Worm (Caenorhabditis elegans) whole organism, L3 larva: ENCODE measurements around the gene R155.5.
A peak's percentile ranks its signal among the peaks of the same experiment; 100 is the strongest.

Experiments used
- R02D3.7 ChIP-seq: fragments of 150-350 bp; optimal IDR thresholded peaks from 2 replicates; lab custom pipeline; 2014; ENCODE audit warnings: missing biosample characterization, missing genetic modification characterization
- ZK546.5 ChIP-seq: sonication (generic microtip); optimal IDR thresholded peaks from 2 replicates; lab custom pipeline; 2017; ENCODE audit warnings: missing biosample characterization, missing genetic modification characterization
- aly-2 ChIP-seq: fragments of 150-350 bp; optimal IDR thresholded peaks from 2 replicates; lab custom pipeline; 2014; ENCODE audit warnings: missing biosample characterization, missing genetic modification characterization
- ama-1 ChIP-seq: fragments of 150-350 bp; optimal IDR thresholded peaks from 2 replicates; lab custom pipeline; 2018
- ceh-16 ChIP-seq: sonication (generic microtip); optimal IDR thresholded peaks from 2 replicates; lab custom pipeline; 2017; ENCODE audit warnings: missing biosample characterization, missing genetic modification characterization
- ceh-28 ChIP-seq: fragments of 150-350 bp; optimal IDR thresholded peaks from 2 replicates; lab custom pipeline; 2014; ENCODE audit warnings: missing biosample characterization, missing genetic modification reagents, missing genetic modification characterization
- ceh-82 ChIP-seq: fragments of 150-350 bp; optimal IDR thresholded peaks from 2 replicates; lab custom pipeline; 2014; ENCODE audit warnings: missing biosample characterization, missing genetic modification characterization
- ceh-9 ChIP-seq: sonication (generic microtip); optimal IDR thresholded peaks from 2 replicates; lab custom pipeline; 2018; ENCODE audit warnings: missing biosample characterization, missing genetic modification characterization
- daf-12 ChIP-seq: fragments of 150-350 bp; optimal IDR thresholded peaks from 2 replicates; lab custom pipeline; 2014; ENCODE audit warnings: missing biosample characterization, missing genetic modification reagents, missing genetic modification characterization
- egl-27 ChIP-seq: sonication (generic microtip); optimal IDR thresholded peaks from 4 replicates; lab custom pipeline; 2017; ENCODE audit warnings: missing biosample characterization, missing genetic modification reagents, missing genetic modification characterization
- egl-5 ChIP-seq: fragments of 150-350 bp; optimal IDR thresholded peaks from 2 replicates; lab custom pipeline; 2017; ENCODE audit warnings: missing biosample characterization, missing genetic modification reagents, missing genetic modification characterization, inconsistent platforms
- elt-1 ChIP-seq: fragments of 150-350 bp; optimal IDR thresholded peaks from 2 replicates; lab custom pipeline; 2014; ENCODE audit warnings: missing biosample characterization, missing genetic modification characterization
- elt-2 ChIP-seq: sonication (generic microtip); optimal IDR thresholded peaks from 2 replicates; lab custom pipeline; 2016; ENCODE audit warnings: missing genetic modification reagents, mild to moderate bottlenecking, missing genetic modification characterization, missing compliant biosample characterization
- elt-3 ChIP-seq, 3 experiments: fragments of 150-350 bp in 1 of 3; sonication (generic microtip) in 2 of 3; optimal IDR thresholded peaks; 2 replicates in 2 of 3; 4 replicates in 1 of 3; lab custom pipeline; 2014 to 2017; ENCODE audit warnings: missing biosample characterization in 3 of 3, missing genetic modification characterization in 3 of 3
- eor-1 ChIP-seq, 2 experiments: fragments of 150-350 bp; optimal IDR thresholded peaks; 2 replicates each; lab custom pipeline; 2014 to 2018; ENCODE audit warnings: missing biosample characterization in 2 of 2, missing genetic modification characterization in 2 of 2
- fkh-10 ChIP-seq: sonication (generic microtip); optimal IDR thresholded peaks from 2 replicates; lab custom pipeline; 2017; ENCODE audit warnings: missing biosample characterization, missing genetic modification reagents, missing genetic modification characterization
- fkh-2 ChIP-seq: fragments of 150-350 bp; optimal IDR thresholded peaks from 2 replicates; lab custom pipeline; 2014; ENCODE audit warnings: missing biosample characterization, missing genetic modification reagents, missing genetic modification characterization
- fos-1 ChIP-seq: fragments of 150-350 bp; optimal IDR thresholded peaks from 2 replicates; lab custom pipeline; 2014; ENCODE audit warnings: missing biosample characterization, missing genetic modification characterization
- hmg-11 ChIP-seq: sonication (generic microtip); optimal IDR thresholded peaks from 2 replicates; lab custom pipeline; 2016; ENCODE audit warnings: missing genetic modification characterization, missing compliant biosample characterization
- jun-1 ChIP-seq: fragments of 150-350 bp; optimal IDR thresholded peaks from 2 replicates; lab custom pipeline; 2014; ENCODE audit warnings: missing biosample characterization, missing genetic modification reagents, missing genetic modification characterization
- lin-15B ChIP-seq: fragments of 150-350 bp; optimal IDR thresholded peaks from 2 replicates; lab custom pipeline; 2014; ENCODE audit warnings: missing biosample characterization, missing genetic modification characterization
- lin-39 ChIP-seq: fragments of 150-350 bp; optimal IDR thresholded peaks from 2 replicates; lab custom pipeline; 2018; ENCODE audit warnings: missing biosample characterization, missing genetic modification reagents, missing genetic modification characterization
- lsy-12 ChIP-seq: sonication (generic microtip); optimal IDR thresholded peaks from 2 replicates; lab custom pipeline; 2016; ENCODE audit warnings: mild to moderate bottlenecking, missing genetic modification characterization, missing compliant biosample characterization
- mdl-1 ChIP-seq: fragments of 150-350 bp; optimal IDR thresholded peaks from 2 replicates; lab custom pipeline; 2014; ENCODE audit warnings: missing biosample characterization, missing genetic modification characterization
- mml-1 ChIP-seq: fragments of 150-350 bp; sonication (generic microtip); optimal IDR thresholded peaks from 3 replicates; lab custom pipeline; 2014; ENCODE audit warnings: missing biosample characterization, missing genetic modification characterization
- nfya-1 ChIP-seq: sonication (generic microtip); optimal IDR thresholded peaks from 2 replicates; lab custom pipeline; 2017; ENCODE audit warnings: missing genetic modification characterization, mild to moderate bottlenecking, missing compliant biosample characterization, antibody characterized with exemption, moderate library complexity; ENCODE audit not compliant: insufficient read depth
- nhr-11 ChIP-seq: fragments of 150-350 bp; optimal IDR thresholded peaks from 2 replicates; lab custom pipeline; 2014; ENCODE audit warnings: missing biosample characterization, missing genetic modification characterization
- nhr-12 ChIP-seq: fragments of 150-350 bp; optimal IDR thresholded peaks from 2 replicates; lab custom pipeline; 2014; ENCODE audit warnings: missing biosample characterization, missing genetic modification characterization
- nhr-23 ChIP-seq: fragments of 150-350 bp; optimal IDR thresholded peaks from 2 replicates; lab custom pipeline; 2014; ENCODE audit warnings: missing biosample characterization, missing genetic modification reagents, missing genetic modification characterization
- nhr-237 ChIP-seq: fragments of 150-350 bp; optimal IDR thresholded peaks from 2 replicates; lab custom pipeline; 2014; ENCODE audit warnings: missing biosample characterization, missing genetic modification characterization
- nhr-25 ChIP-seq: sonication (generic microtip); optimal IDR thresholded peaks from 2 replicates; lab custom pipeline; 2017; ENCODE audit warnings: missing biosample characterization, missing genetic modification characterization
- nhr-28 ChIP-seq: fragments of 150-350 bp; optimal IDR thresholded peaks from 2 replicates; lab custom pipeline; 2014; ENCODE audit warnings: missing biosample characterization, missing genetic modification characterization
- nhr-43 ChIP-seq: sonication (generic microtip); optimal IDR thresholded peaks from 2 replicates; lab custom pipeline; 2016; ENCODE audit warnings: mild to moderate bottlenecking, missing genetic modification characterization, missing compliant biosample characterization; ENCODE audit not compliant: poor library complexity, severe bottlenecking
- nhr-67 ChIP-seq: fragments of 150-350 bp; optimal IDR thresholded peaks from 2 replicates; lab custom pipeline; 2014; ENCODE audit warnings: missing biosample characterization, missing genetic modification characterization
- nhr-76 ChIP-seq: fragments of 150-350 bp; sonication (generic microtip); optimal IDR thresholded peaks from 5 replicates; lab custom pipeline; 2014; ENCODE audit warnings: missing biosample characterization, missing genetic modification characterization
- nhr-77 ChIP-seq: fragments of 150-350 bp; optimal IDR thresholded peaks from 2 replicates; lab custom pipeline; 2014; ENCODE audit warnings: missing biosample characterization, missing genetic modification characterization
- pha-4 ChIP-seq: fragments of 150-350 bp; optimal IDR thresholded peaks from 2 replicates; lab custom pipeline; 2014; ENCODE audit warnings: missing biosample characterization, missing genetic modification reagents, missing genetic modification characterization
- pqm-1 ChIP-seq: fragments of 150-350 bp; optimal IDR thresholded peaks from 2 replicates; lab custom pipeline; 2017; ENCODE audit warnings: missing biosample characterization, missing genetic modification characterization, inconsistent platforms
- sea-2 ChIP-seq: fragments of 150-350 bp; sonication (generic microtip); optimal IDR thresholded peaks from 4 replicates; lab custom pipeline; 2014; ENCODE audit warnings: missing biosample characterization, missing genetic modification reagents, missing genetic modification characterization
- skn-1 ChIP-seq: fragments of 150-350 bp; optimal IDR thresholded peaks from 2 replicates; lab custom pipeline; 2014; ENCODE audit warnings: missing biosample characterization, missing genetic modification characterization
- snpc-4 ChIP-seq: fragments of 150-350 bp; optimal IDR thresholded peaks from 2 replicates; lab custom pipeline; 2014; ENCODE audit warnings: missing biosample characterization, missing genetic modification characterization
- tbx-2 ChIP-seq: sonication (generic microtip); optimal IDR thresholded peaks from 2 replicates; lab custom pipeline; 2016; ENCODE audit warnings: mild to moderate bottlenecking, missing genetic modification characterization, missing compliant biosample characterization
- unc-39 ChIP-seq: sonication (generic microtip); optimal IDR thresholded peaks from 4 replicates; lab custom pipeline; 2017; ENCODE audit warnings: missing biosample characterization, missing genetic modification characterization
- unc-62 ChIP-seq: fragments of 150-350 bp; sonication (generic microtip); optimal IDR thresholded peaks from 4 replicates; lab custom pipeline; 2014; ENCODE audit warnings: missing biosample characterization, missing genetic modification reagents, missing genetic modification characterization
- zag-1 ChIP-seq: fragments of 150-350 bp; optimal IDR thresholded peaks from 2 replicates; lab custom pipeline; 2014; ENCODE audit warnings: missing biosample characterization, missing genetic modification characterization
- ztf-11 ChIP-seq: fragments of 150-350 bp; optimal IDR thresholded peaks from 2 replicates; lab custom pipeline; 2014; ENCODE audit warnings: missing biosample characterization, missing genetic modification characterization
- ztf-4 ChIP-seq: fragments of 150-350 bp; optimal IDR thresholded peaks from 2 replicates; lab custom pipeline; 2014; ENCODE audit warnings: missing biosample characterization, missing genetic modification characterization

R155.5 gene

ce11 chrIII:1925786-1926185 lies 44.5 kb downstream of the R155.5 start:
- TF ChIP-seq hmg-11 (tag; lab: Kevin White, UChicago) (no peak), nhr-67 (tag; lab: Kevin White, UChicago) (no peak), pqm-1 (tag; lab: Kevin White, UChicago) (no peak), mdl-1 (tag; lab: Kevin White, UChicago) (no peak), nhr-43 (no peak), fos-1 (no peak), tbx-2 (tag; lab: Kevin White, UChicago) (no peak), nhr-25 (tag; lab: Kevin White, UChicago) (no peak), egl-27 (tag; lab: Kevin White, UChicago) (no peak), nhr-11 (tag; lab: Kevin White, UChicago) (no peak), elt-2 (tag; lab: Kevin White, UChicago) (no peak)

- TF ChIP-seq fos-1 (peak; percentile 87), fkh-10 (GFP tag; lab: Kevin White, UChicago) (peak; percentile 61), pha-4 (tag; lab: Kevin White, UChicago) (peak; percentile 99), egl-27 (tag; lab: Kevin White, UChicago) (peak; percentile 98), ztf-11 (tag; lab: Kevin White, UChicago) (no peak), nhr-25 (tag; lab: Kevin White, UChicago) (peak; percentile 99), nhr-11 (tag; lab: Kevin White, UChicago) (peak; percentile 94), zag-1 (tag; lab: Kevin White, UChicago) (peak; percentile 89), nhr-237 (tag; lab: Kevin White, UChicago) (no peak), skn-1 (tag; lab: Kevin White, UChicago) (peak; percentile 96), jun-1 (peak; percentile 98), ztf-4 (peak; percentile 61), nhr-23 (peak; percentile 99), nhr-43 (peak; percentile 99), nhr-76 (peak; percentile 55), egl-5 (tag; lab: Kevin White, UChicago) (peak; percentile 88), mml-1 (no peak), unc-39 (tag; lab: Kevin White, UChicago) (peak; percentile 70), nfya-1 (tag; lab: Kevin White, UChicago) (peak; percentile 96), ceh-82 (tag; lab: Kevin White, UChicago) (peak; percentile 92), snpc-4 (tag; lab: Kevin White, UChicago) (peak; percentile 59), nhr-12 (tag; lab: Kevin White, UChicago) (no peak), daf-12 (tag; lab: Kevin White, UChicago) (peak; percentile 75), nhr-77 (tag; lab: Kevin White, UChicago) (peak; percentile 80), pqm-1 (tag; lab: Kevin White, UChicago) (peak; percentile 97), ceh-9 (no peak), nhr-67 (tag; lab: Kevin White, UChicago) (no peak), ama-1 (peak; percentile 56), aly-2 (peak; percentile 59), hmg-11 (tag; lab: Kevin White, UChicago) (peak; percentile 96), lin-39 (peak; percentile 94), R02D3.7 (tag; lab: Kevin White, UChicago) (peak; percentile 80), elt-1 (peak; percentile 89), nhr-28 (peak; percentile 65), elt-2 (tag; lab: Kevin White, UChicago) (peak; percentile 97), lsy-12 (tag; lab: Kevin White, UChicago) (peak; percentile 93), unc-62 (GFP tag; lab: Kevin White, UChicago) (peak; percentile 99), elt-3 (tag; optimal IDR thresholded peaks at IDR 0.05; lab: Kevin White, UChicago) (peak; percentile 29 to 87 (median 60)), tbx-2 (tag; lab: Kevin White, UChicago) (peak; percentile 96), ceh-28 (peak; percentile 92), lin-15B (tag; lab: Kevin White, UChicago) (peak; percentile 58), ZK546.5 (tag; lab: Kevin White, UChicago) (no peak), ceh-16 (tag; lab: Kevin White, UChicago) (no peak), eor-1 (tag; optimal IDR thresholded peaks at IDR 0.05; lab: Kevin White, UChicago) (peak in 1 of 2 experiments; percentile 25), sea-2 (GFP tag; lab: Kevin White, UChicago) (peak; percentile 53), mdl-1 (tag; lab: Kevin White, UChicago) (peak; percentile 93), fkh-2 (tag; lab: Kevin White, UChicago) (peak; percentile 3)
Observed at ce11 chrIII:1925048-1925537, 45.2 kb downstream of the R155.5 start.
